Fruit fly (Drosophila melanogaster) whole organism, wandering third instar larva: Measurements from ENCODE around the gene CG43293.

Experiments used
- Abd-B ChIP-seq: fragments of >200 bp; optimal IDR thresholded peaks from 2 replicates; lab custom pipeline; 2017; ENCODE audit warnings: missing biosample characterization, missing genetic modification characterization
- CG32264 ChIP-seq: fragments of 200-800 bp; sonication (Bioruptor generic); optimal IDR thresholded peaks from 2 replicates; lab custom pipeline; 2016; ENCODE audit warnings: missing biosample characterization, missing genetic modification characterization
- CG9705 ChIP-seq: fragments of 200-800 bp; sonication (Bioruptor generic); optimal IDR thresholded peaks from 2 replicates; lab custom pipeline; 2018; ENCODE audit warnings: missing biosample characterization, mild to moderate bottlenecking, missing genetic modification characterization
- CrebA ChIP-seq: fragments of 200-800 bp; sonication (Bioruptor generic); optimal IDR thresholded peaks from 2 replicates; lab custom pipeline; 2016; ENCODE audit warnings: missing biosample characterization, mild to moderate bottlenecking, missing genetic modification characterization, borderline replicate concordance
- Dfd ChIP-seq: fragments of >200 bp; optimal IDR thresholded peaks from 2 replicates; lab custom pipeline; 2017; ENCODE audit warnings: missing biosample characterization, missing genetic modification characterization
- Dif ChIP-seq: fragments of 200-275, 200-300 bp; sonication (Bioruptor generic); optimal IDR thresholded peaks from 2 replicates; lab custom pipeline; 2018; ENCODE audit warnings: missing biosample characterization, missing genetic modification characterization; ENCODE audit not compliant: partially characterized antibody
- GATAd ChIP-seq: sonication (Bioruptor generic); optimal IDR thresholded peaks from 2 replicates; lab custom pipeline; 2016; ENCODE audit warnings: missing biosample characterization, missing genetic modification characterization
- HLH106 ChIP-seq: fragments of 200-800 bp; optimal IDR thresholded peaks from 3 replicates; lab custom pipeline; 2019; ENCODE audit warnings: missing biosample characterization, mild to moderate bottlenecking, missing genetic modification characterization, moderate library complexity
- Hnf4 ChIP-seq: fragments of 200-800 bp; sonication (Bioruptor generic); optimal IDR thresholded peaks from 2 replicates; lab custom pipeline; 2016; ENCODE audit warnings: missing biosample characterization, mild to moderate bottlenecking, missing genetic modification characterization
- Hr78 ChIP-seq: fragments of >200 bp; optimal IDR thresholded peaks from 2 replicates; lab custom pipeline; 2017; ENCODE audit warnings: missing biosample characterization, missing genetic modification characterization
- Hr83 ChIP-seq: fragments of 200-300 bp; sonication (Bioruptor generic); optimal IDR thresholded peaks from 2 replicates; lab custom pipeline; 2016; ENCODE audit warnings: missing biosample characterization, mild to moderate bottlenecking, missing genetic modification characterization, moderate library complexity; ENCODE audit not compliant: poor library complexity, severe bottlenecking
- Jra ChIP-seq: sonication (Bioruptor generic); optimal IDR thresholded peaks from 2 replicates; lab custom pipeline; 2016; ENCODE audit warnings: missing biosample characterization, missing genetic modification characterization
- Mio ChIP-seq: sonication (Bioruptor generic); optimal IDR thresholded peaks from 2 replicates; lab custom pipeline; 2016; ENCODE audit warnings: missing biosample characterization, missing genetic modification characterization
- Myc ChIP-seq: fragments of >200 bp; optimal IDR thresholded peaks from 2 replicates; lab custom pipeline; 2017
- N ChIP-seq: fragments of >200 bp; optimal IDR thresholded peaks from 2 replicates; lab custom pipeline; 2018; ENCODE audit warnings: missing biosample characterization, missing external identifiers, missing genetic modification characterization
- OdsH ChIP-seq: fragments of 200-800 bp; sonication (Bioruptor generic); optimal IDR thresholded peaks from 2 replicates; lab custom pipeline; 2016; ENCODE audit warnings: missing biosample characterization, mild to moderate bottlenecking, missing genetic modification characterization
- Rel ChIP-seq, 2 experiments: fragments of 200-800 bp; sonication (Bioruptor generic) in 1 of 2; optimal IDR thresholded peaks; 2 replicates in 1 of 2; 3 replicates in 1 of 2; lab custom pipeline; 2016 to 2019; ENCODE audit warnings: mild to moderate bottlenecking in 2 of 2, missing biosample characterization in 2 of 2, missing genetic modification characterization in 2 of 2, moderate library complexity in 1 of 2
- Sp1 ChIP-seq: fragments of 200-800 bp; sonication (Bioruptor generic); optimal IDR thresholded peaks from 3 replicates; lab custom pipeline; 2019; ENCODE audit warnings: missing biosample characterization, mild to moderate bottlenecking, missing genetic modification characterization, moderate library complexity
- Vsx2 ChIP-seq: fragments of 200-300, 225-300 bp; sonication (Bioruptor generic); optimal IDR thresholded peaks from 2 replicates; lab custom pipeline; 2018; ENCODE audit warnings: missing biosample characterization, missing genetic modification characterization; ENCODE audit not compliant: partially characterized antibody
- br ChIP-seq: fragments of 200-800 bp; sonication (Bioruptor generic); optimal IDR thresholded peaks from 2 replicates; lab custom pipeline; 2016; ENCODE audit warnings: missing biosample characterization, missing genetic modification characterization
- brk ChIP-seq: fragments of 200-800 bp; sonication (Bioruptor generic); optimal IDR thresholded peaks from 2 replicates; lab custom pipeline; 2016; ENCODE audit warnings: missing biosample characterization, mild to moderate bottlenecking, missing genetic modification characterization
- dl ChIP-seq, 2 experiments: fragments of 175-275, 200-275 bp in 1 of 2; fragments of 200-275 bp in 1 of 2; sonication (Bioruptor generic); optimal IDR thresholded peaks; lab custom pipeline; 2018; ENCODE audit warnings: mild to moderate bottlenecking in 2 of 2, missing biosample characterization in 2 of 2, missing genetic modification characterization in 2 of 2, moderate library complexity in 2 of 2; ENCODE audit not compliant: partially characterized antibody in 2 of 2, insufficient read depth in 1 of 2
- dmrt93B ChIP-seq: fragments of 200-800 bp; sonication (Bioruptor generic); optimal IDR thresholded peaks from 2 replicates; lab custom pipeline; 2018; ENCODE audit warnings: missing biosample characterization, mild to moderate bottlenecking, missing genetic modification characterization
- dsf ChIP-seq: sonication (Bioruptor generic); optimal IDR thresholded peaks from 2 replicates; lab custom pipeline; 2016; ENCODE audit warnings: missing biosample characterization, missing genetic modification characterization, borderline replicate concordance
- ey ChIP-seq: fragments of 200-800 bp; sonication (Bioruptor generic); optimal IDR thresholded peaks from 2 replicates; lab custom pipeline; 2016; ENCODE audit warnings: missing biosample characterization, missing genetic modification characterization
- foxo ChIP-seq, 2 experiments: fragments of 200-800 bp; sonication (Bioruptor generic); optimal IDR thresholded peaks; 2 replicates in 1 of 2; 3 replicates in 1 of 2; lab custom pipeline; 2016 to 2017; ENCODE audit warnings: missing biosample characterization in 2 of 2, missing genetic modification characterization in 2 of 2
- fru ChIP-seq: fragments of 200-800 bp; sonication (Bioruptor generic); optimal IDR thresholded peaks from 3 replicates; lab custom pipeline; 2016; ENCODE audit warnings: missing biosample characterization, mild to moderate bottlenecking, missing genetic modification characterization
- h ChIP-seq: fragments of 200-800 bp; sonication (Bioruptor generic); optimal IDR thresholded peaks from 3 replicates; lab custom pipeline; 2016; ENCODE audit warnings: missing biosample characterization, mild to moderate bottlenecking, missing genetic modification characterization
- jim ChIP-seq: fragments of 175-275, 200-325 bp; sonication (Bioruptor generic); optimal IDR thresholded peaks from 2 replicates; lab custom pipeline; 2016; ENCODE audit warnings: missing biosample characterization, mild to moderate bottlenecking, missing genetic modification characterization
- lola ChIP-seq: fragments of >200 bp; optimal IDR thresholded peaks from 2 replicates; lab custom pipeline; 2017; ENCODE audit warnings: missing biosample characterization, missing genetic modification characterization
- pan ChIP-seq: fragments of >200 bp; optimal IDR thresholded peaks from 2 replicates; lab custom pipeline; 2017
- psq ChIP-seq: fragments of 200-800 bp; sonication (Bioruptor generic); optimal IDR thresholded peaks from 3 replicates; lab custom pipeline; 2017; ENCODE audit warnings: missing biosample characterization, mild to moderate bottlenecking, missing genetic modification characterization, moderate library complexity
- rgr ChIP-seq: fragments of 200-800 bp; sonication (Bioruptor generic); optimal IDR thresholded peaks from 3 replicates; lab custom pipeline; 2016; ENCODE audit warnings: missing biosample characterization, mild to moderate bottlenecking, missing genetic modification characterization
- sage ChIP-seq: fragments of 200-800 bp; sonication (Bioruptor generic); optimal IDR thresholded peaks from 2 replicates; lab custom pipeline; 2016; ENCODE audit warnings: missing biosample characterization, mild to moderate bottlenecking, missing genetic modification characterization
- sv ChIP-seq: fragments of 200-800 bp; sonication (Bioruptor generic); optimal IDR thresholded peaks from 3 replicates; lab custom pipeline; 2016; ENCODE audit warnings: missing biosample characterization, missing genetic modification characterization
- tai ChIP-seq: sonication (Bioruptor generic); optimal IDR thresholded peaks from 2 replicates; lab custom pipeline; 2016; ENCODE audit warnings: missing biosample characterization, missing genetic modification characterization
- usp ChIP-seq: fragments of >200 bp; optimal IDR thresholded peaks from 2 replicates; lab custom pipeline; 2017; ENCODE audit warnings: missing biosample characterization, missing genetic modification characterization
- woc ChIP-seq: sonication (Bioruptor generic); optimal IDR thresholded peaks from 2 replicates; lab custom pipeline; 2016; ENCODE audit warnings: missing biosample characterization, mild to moderate bottlenecking, missing genetic modification characterization

CG43293 gene

DNA sequence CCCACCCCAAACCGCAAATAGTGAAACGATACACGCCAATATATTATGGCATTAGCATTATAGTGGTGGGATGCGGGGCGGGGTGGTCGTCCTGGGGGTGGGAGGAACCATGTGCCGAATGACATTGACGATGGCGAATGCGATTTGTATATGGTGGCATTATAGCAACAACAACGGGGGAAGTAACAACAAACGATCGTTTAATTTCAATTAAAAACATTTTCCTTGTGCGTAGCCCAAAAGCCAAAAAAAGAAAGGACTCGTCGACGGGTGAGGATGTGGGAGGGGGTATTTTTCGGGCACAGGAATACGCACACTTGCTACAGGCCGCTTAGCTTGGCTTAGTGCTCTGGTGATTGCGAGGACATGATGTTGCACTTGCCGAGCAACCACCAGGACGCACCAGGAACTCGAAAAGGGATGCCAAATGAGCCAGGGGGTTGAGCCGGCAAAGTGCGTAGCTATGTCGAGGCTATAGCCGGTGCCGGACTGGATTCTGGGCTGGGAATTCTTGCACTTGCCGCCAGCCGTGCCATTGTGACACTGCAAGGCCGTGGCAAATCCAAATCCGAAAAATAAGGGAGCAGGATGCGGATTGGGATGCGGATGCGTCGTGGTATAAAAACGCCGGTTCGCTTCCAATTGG lies 22.4 kb upstream of the CG43293 start, which contains the start of gene Prdm13:
TSS of gene Prdm13 (plus strand) at position 645 of the 646 bp plus-strand sequence.
- no peak for TF ChIP-seq Hr83 (GFP tag; lab: Kevin White, UChicago)
- no peak for TF ChIP-seq OdsH
- TF ChIP-seq Hr78 (GFP tag; lab: Kevin White, UChicago) = no peak
- TF ChIP-seq Abd-B (GFP tag; lab: Kevin White, UChicago) = no peak
- no peak for TF ChIP-seq tai
- TF ChIP-seq usp (GFP tag; lab: Kevin White, UChicago) = no peak
- no peak for TF ChIP-seq lola
- no peak for TF ChIP-seq Mio
- no peak for TF ChIP-seq foxo (GFP tag; optimal IDR thresholded peaks at IDR 0.05; lab: Kevin White, UChicago)
- no peak for TF ChIP-seq ey
- no peak for TF ChIP-seq Dif
- TF ChIP-seq Hnf4 (GFP tag; lab: Kevin White, UChicago) = no peak
- no peak for TF ChIP-seq fru (GFP tag; lab: Kevin White, UChicago)
- no peak for TF ChIP-seq sv (GFP tag; lab: Kevin White, UChicago)
- TF ChIP-seq dsf (GFP tag; lab: Kevin White, UChicago) = no peak
- TF ChIP-seq br = no peak
- no peak for TF ChIP-seq brk (GFP tag; lab: Kevin White, UChicago)
- TF ChIP-seq dl (GFP tag; optimal IDR thresholded peaks at IDR 0.05; lab: Kevin White, UChicago; ENCODE audit: insufficient read depth in 1 of 2, partially characterized antibody in 2 of 2) = no peak
- TF ChIP-seq N (GFP tag; lab: Kevin White, UChicago) = no peak
- TF ChIP-seq Rel (GFP tag; optimal IDR thresholded peaks at IDR 0.05; lab: Kevin White, UChicago) = no peak
- no peak for TF ChIP-seq Rel (tag; optimal IDR thresholded peaks at IDR 0.05; lab: Kevin White, UChicago)
- TF ChIP-seq, all 38 proteins: peak for 0

DNA sequence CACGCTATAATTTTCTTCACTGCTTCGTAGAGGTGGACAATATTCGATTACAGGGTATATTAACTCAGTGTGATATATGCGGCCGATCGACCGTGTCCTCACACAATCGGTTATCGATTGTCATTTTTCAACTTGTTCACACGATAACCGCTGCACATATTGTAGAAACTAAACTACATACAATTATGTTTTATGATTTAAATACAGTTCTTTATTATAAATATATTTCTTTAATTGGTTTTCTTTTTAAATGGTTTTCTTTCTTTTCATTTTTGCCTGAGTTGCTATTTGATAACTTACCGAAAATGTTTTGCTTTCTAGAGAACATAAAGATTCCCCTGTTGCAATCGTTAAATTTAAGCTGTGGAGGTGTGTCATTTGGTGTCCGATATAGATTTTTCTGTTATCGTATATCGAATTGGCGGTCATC lies 11.1 kb upstream of the CG43293 start, which contains the start of the genes fmt and CG7376:
TSS of gene fmt (minus strand) at position 55 of the 430 bp plus-strand sequence.
TSS of gene CG7376 (plus strand) at position 423 of the 430 bp plus-strand sequence.
- TF ChIP-seq OdsH = peak; percentile 37
- no peak for TF ChIP-seq Dif
- TF ChIP-seq sv (GFP tag; lab: Kevin White, UChicago) = peak; percentile 6
- no peak for TF ChIP-seq CG9705 (GFP tag; lab: Kevin White, UChicago)

DNA sequence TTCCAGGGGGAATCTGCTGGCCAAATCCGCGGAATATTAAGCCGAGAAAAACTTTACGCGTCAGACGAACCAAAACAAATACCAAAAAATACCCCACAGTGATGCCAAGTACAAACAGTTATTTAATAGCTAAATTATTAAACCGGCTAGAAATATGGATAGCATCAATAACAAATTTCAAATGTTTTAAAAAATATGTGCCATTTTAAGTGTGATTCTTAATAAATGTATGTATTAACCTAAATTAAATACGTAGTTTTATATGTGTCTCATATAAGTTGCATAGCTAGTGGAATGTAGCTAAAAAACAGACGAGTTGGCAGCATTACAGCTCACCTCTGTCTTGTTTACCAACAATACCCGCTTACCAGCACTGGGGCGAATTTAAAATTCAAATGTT lies 3.2 kb upstream of the CG43293 start, which contains the start of gene CG10274:
TSS of gene CG10274 (minus strand) at position 54 of the 400 bp plus-strand sequence.
- TF ChIP-seq h (no peak), brk (GFP tag; lab: Kevin White, UChicago) (no peak), dmrt93B (GFP tag; lab: Kevin White, UChicago) (no peak), psq (GFP tag; lab: Kevin White, UChicago) (peak; percentile 64), jim (GFP tag; lab: Kevin White, UChicago) (no peak), sv (GFP tag; lab: Kevin White, UChicago) (peak; percentile 70), Hr78 (GFP tag; lab: Kevin White, UChicago) (no peak), Hnf4 (GFP tag; lab: Kevin White, UChicago) (no peak), dsf (GFP tag; lab: Kevin White, UChicago) (no peak), Sp1 (GFP tag; lab: Kevin White, UChicago) (no peak), CG9705 (GFP tag; lab: Kevin White, UChicago) (peak; percentile 78), foxo (GFP tag; optimal IDR thresholded peaks at IDR 0.05; lab: Kevin White, UChicago) (peak in 1 of 2 experiments; percentile 80), tai (no peak), Mio (no peak), usp (GFP tag; lab: Kevin White, UChicago) (no peak), Dif (no peak), GATAd (GFP tag; lab: Kevin White, UChicago) (peak; percentile 43), CrebA (no peak), Jra (no peak), OdsH (peak; percentile 67), dl (GFP tag; optimal IDR thresholded peaks at IDR 0.05; lab: Kevin White, UChicago; ENCODE audit: insufficient read depth in 1 of 2, partially characterized antibody in 2 of 2) (no peak), rgr (GFP tag; lab: Kevin White, UChicago) (no peak), HLH106 (tag; lab: Kevin White, UChicago) (peak; percentile 86), Abd-B (GFP tag; lab: Kevin White, UChicago) (no peak), N (GFP tag; lab: Kevin White, UChicago) (no peak), br (no peak), Rel (GFP tag; optimal IDR thresholded peaks at IDR 0.05; lab: Kevin White, UChicago) (no peak), Rel (tag; optimal IDR thresholded peaks at IDR 0.05; lab: Kevin White, UChicago) (no peak), Dfd (GFP tag; lab: Kevin White, UChicago) (no peak), pan (lab: Kevin White, UChicago) (no peak), Vsx2 (GFP tag; lab: Kevin White, UChicago) (no peak), ey (peak; percentile 69), Myc (lab: Kevin White, UChicago) (peak; percentile 99), lola (no peak), sage (GFP tag; lab: Kevin White, UChicago) (no peak), fru (GFP tag; lab: Kevin White, UChicago) (no peak), CG32264 (GFP tag; lab: Kevin White, UChicago) (no peak), Hr83 (GFP tag; lab: Kevin White, UChicago) (no peak), woc (GFP tag; lab: Kevin White, UChicago) (peak; percentile 94)
